Worm (Caenorhabditis elegans) whole organism, L1 larva: Measurements from ENCODE around the gene srh-35.

Experiments used
- ama-1 ChIP-seq: fragments of 150-350 bp; optimal IDR thresholded peaks from 2 replicates; lab custom pipeline; 2014
- ces-1 ChIP-seq: fragments of 150-350 bp; optimal IDR thresholded peaks from 2 replicates; lab custom pipeline; 2014; ENCODE audit warnings: missing biosample characterization, missing genetic modification reagents, missing genetic modification characterization
- dpl-1 ChIP-seq, 3 experiments: fragments of 150-350 bp in 2 of 3; sonication (generic microtip) in 1 of 3; optimal IDR thresholded peaks; 2 replicates each; lab custom pipeline; 2014 to 2017; ENCODE audit warnings: missing biosample characterization in 3 of 3, missing genetic modification characterization in 3 of 3, missing genetic modification reagents in 3 of 3
- egl-27 ChIP-seq, 2 experiments: fragments of 150-350 bp in 1 of 2; sonication (generic microtip); optimal IDR thresholded peaks; 3 replicates each; lab custom pipeline; 2017 to 2018; ENCODE audit warnings: missing biosample characterization in 2 of 2, missing genetic modification characterization in 2 of 2, missing genetic modification reagents in 2 of 2
- ets-5 ChIP-seq: fragments of 200-800 bp; sonication (Bioruptor generic); IDR thresholded peaks from 2 replicates; pipeline ENCODE4 v1.3.6; 2022; ENCODE audit warnings: missing genetic modification characterization, missing compliant biosample characterization
- jun-1 ChIP-seq: fragments of 150-350 bp; optimal IDR thresholded peaks from 2 replicates; lab custom pipeline; 2014; ENCODE audit warnings: missing biosample characterization, missing genetic modification reagents, missing genetic modification characterization
- lin-39 ChIP-seq: fragments of 150-350 bp; optimal IDR thresholded peaks from 2 replicates; lab custom pipeline; 2014; ENCODE audit warnings: missing biosample characterization, missing genetic modification reagents, missing genetic modification characterization
- pax-3 ChIP-seq: fragments of 200-800 bp; sonication (Bioruptor generic); optimal IDR thresholded peaks from 2 replicates; lab custom pipeline; 2018; ENCODE audit warnings: mild to moderate bottlenecking, missing genetic modification characterization, moderate library complexity, missing compliant biosample characterization
- pqm-1 ChIP-seq: sonication (generic microtip); optimal IDR thresholded peaks from 3 replicates; lab custom pipeline; 2017; ENCODE audit warnings: missing biosample characterization, missing genetic modification characterization
- skn-1 ChIP-seq: fragments of 150-350 bp; optimal IDR thresholded peaks from 2 replicates; lab custom pipeline; 2014; ENCODE audit warnings: missing biosample characterization, missing genetic modification characterization
- snpc-4 ChIP-seq: fragments of 150-350 bp; optimal IDR thresholded peaks from 2 replicates; lab custom pipeline; 2014; ENCODE audit warnings: missing biosample characterization, missing genetic modification characterization
- swsn-7 ChIP-seq: sonication (generic microtip); optimal IDR thresholded peaks from 2 replicates; lab custom pipeline; 2016; ENCODE audit warnings: missing genetic modification characterization, missing compliant biosample characterization
- unc-98 ChIP-seq: fragments of 200-800 bp; sonication (Bioruptor generic); IDR thresholded peaks from 2 replicates; pipeline ENCODE4 v1.3.6; 2022; ENCODE audit warnings: missing genetic modification characterization, missing compliant biosample characterization
- zag-1 ChIP-seq: fragments of 150-350 bp; optimal IDR thresholded peaks from 2 replicates; lab custom pipeline; 2014; ENCODE audit warnings: missing biosample characterization, missing genetic modification characterization

ce11 chrV:415072-415471, 34.0 kb downstream of the srh-35 start:
- TF ChIP-seq lin-39 (tag; lab: Kevin White, UChicago): no peak
- TF ChIP-seq swsn-7 (tag; lab: Kevin White, UChicago): no peak
- no peak for TF ChIP-seq snpc-4 (tag; lab: Kevin White, UChicago)
- TF ChIP-seq dpl-1 (GFP tag; optimal IDR thresholded peaks at IDR 0.05; lab: Kevin White, UChicago): no peak
- TF ChIP-seq ama-1 (lab: Kevin White, UChicago): no peak
- no peak for TF ChIP-seq egl-27 (tag; optimal IDR thresholded peaks at IDR 0.05; lab: Kevin White, UChicago)
- TF ChIP-seq pax-3: no peak
- no peak for TF ChIP-seq zag-1
- TF ChIP-seq ces-1: no peak
- no peak for TF ChIP-seq skn-1 (tag; lab: Kevin White, UChicago)
- TF ChIP-seq unc-98 (GFP tag; lab: Robert Waterston, UW): no peak
- no peak for TF ChIP-seq ets-5
- TF ChIP-seq pqm-1 (tag; lab: Kevin White, UChicago): no peak
- no peak for TF ChIP-seq jun-1
